Worm (Caenorhabditis elegans): Measurements from ENCODE around the gene Y69H2.10.

Y69H2.10 gene

ce11 chrV:18709203-18709860 is 39.2 kb downstream of the Y69H2.10 start, which contains the start of gene Y17D7C.6:
TSS of gene Y17D7C.6 (plus strand) at chrV:18709810.
- TF ChIP-seq ceh-19 (GFP tag; optimal IDR thresholded peaks at IDR 0.05): peak; percentile 15
- TF ChIP-seq zip-5 (tag; optimal IDR thresholded peaks at IDR 0.05): no peak

ce11 chrV:18710045-18710490 is 40.0 kb downstream of the Y69H2.10 start:
- TF ChIP-seq fax-1 (tag; optimal IDR thresholded peaks at IDR 0.05): no peak
- no peak for TF ChIP-seq ceh-18 (tag; optimal IDR thresholded peaks at IDR 0.05)
- TF ChIP-seq ceh-31 (tag; optimal IDR thresholded peaks at IDR 0.05): peak; percentile 39
- no peak for TF ChIP-seq fkh-6 (tag; optimal IDR thresholded peaks at IDR 0.05)
- peak; percentile 16 for TF ChIP-seq K09A11.1 (tag; optimal IDR thresholded peaks at IDR 0.05; ENCODE audit: insufficient read depth)
- TF ChIP-seq nhr-11 (tag; optimal IDR thresholded peaks at IDR 0.05): no peak
- no peak for TF ChIP-seq ceh-24 (tag; optimal IDR thresholded peaks at IDR 0.05)
- no peak for TF ChIP-seq ceh-9 (tag; optimal IDR thresholded peaks at IDR 0.05)
- no peak for TF ChIP-seq T23F11.4 (GFP tag; optimal IDR thresholded peaks at IDR 0.05)
- TF ChIP-seq tbx-2 (tag; optimal IDR thresholded peaks at IDR 0.05): no peak
- TF ChIP-seq nfya-1 (tag; optimal IDR thresholded peaks at IDR 0.05): peak; percentile 58
- TF ChIP-seq tbx-7 (tag; optimal IDR thresholded peaks at IDR 0.05): no peak
- no peak for TF ChIP-seq unc-3 (GFP tag; conservative IDR thresholded peaks at IDR 0.05)
- peak; percentile 9 for TF ChIP-seq unc-3 (tag; optimal IDR thresholded peaks at IDR 0.05)
- TF ChIP-seq ceh-22 (tag; optimal IDR thresholded peaks at IDR 0.05): no peak
- no peak for TF ChIP-seq unc-55 (GFP tag; optimal IDR thresholded peaks at IDR 0.05)
- TF ChIP-seq ref-2 (tag; optimal IDR thresholded peaks at IDR 0.05): peak; percentile 45
- no peak for TF ChIP-seq C08G9.2 (tag; optimal IDR thresholded peaks at IDR 0.05)
- TF ChIP-seq Y22D7AL.16 (tag; optimal IDR thresholded peaks at IDR 0.05): no peak
- peak; percentile 12 for TF ChIP-seq ceh-19 (GFP tag; optimal IDR thresholded peaks at IDR 0.05)
- no peak for TF ChIP-seq elt-2 (tag; optimal IDR thresholded peaks at IDR 0.05)
- TF ChIP-seq zip-5 (tag; optimal IDR thresholded peaks at IDR 0.05): peak; percentile 14
- peak; percentile 69 for TF ChIP-seq dmd-4 (tag; optimal IDR thresholded peaks at IDR 0.05; ENCODE audit: borderline replicate concordance)
- no peak for TF ChIP-seq K02D7.2 (tag; optimal IDR thresholded peaks at IDR 0.05)
- no peak for TF ChIP-seq ceh-34 (tag; optimal IDR thresholded peaks at IDR 0.05)
- TF ChIP-seq pha-2 (tag; optimal IDR thresholded peaks at IDR 0.05): no peak
- TF ChIP-seq syd-9 (tag; optimal IDR thresholded peaks at IDR 0.05): peak; percentile 7

ce11 chrV:18711362-18711761 is 41.2 kb downstream of the Y69H2.10 start:
- no peak for TF ChIP-seq dve-1 (tag; optimal IDR thresholded peaks at IDR 0.05)
- no peak for TF ChIP-seq ets-4 (tag; optimal IDR thresholded peaks at IDR 0.05)
- TF ChIP-seq fax-1 (tag; optimal IDR thresholded peaks at IDR 0.05): no peak
- no peak for TF ChIP-seq nhr-11 (tag; optimal IDR thresholded peaks at IDR 0.05)
- no peak for TF ChIP-seq che-1 (tag; optimal IDR thresholded peaks at IDR 0.05)
- TF ChIP-seq eyg-1 (tag; optimal IDR thresholded peaks at IDR 0.05): no peak
- no peak for TF ChIP-seq nfya-1 (tag; optimal IDR thresholded peaks at IDR 0.05)
- TF ChIP-seq fkh-10 (GFP tag; optimal IDR thresholded peaks at IDR 0.05): no peak
- TF ChIP-seq mec-3 (tag; optimal IDR thresholded peaks at IDR 0.05; ENCODE audit: borderline replicate concordance): no peak
- TF ChIP-seq pag-3 (tag; optimal IDR thresholded peaks at IDR 0.05; ENCODE audit: borderline replicate concordance): no peak
- TF ChIP-seq K02D7.2 (tag; optimal IDR thresholded peaks at IDR 0.05): no peak
- TF ChIP-seq odd-2 (tag; optimal IDR thresholded peaks at IDR 0.05): no peak
- TF ChIP-seq gmeb-2 (tag; optimal IDR thresholded peaks at IDR 0.05): no peak
- TF ChIP-seq pax-1 (tag; optimal IDR thresholded peaks at IDR 0.05): no peak
- no peak for TF ChIP-seq ztf-16 (tag; optimal IDR thresholded peaks at IDR 0.05)
- TF ChIP-seq fkh-6 (tag; optimal IDR thresholded peaks at IDR 0.05): no peak
